Worm (Caenorhabditis elegans) whole organism, early embryonic: ENCODE data around the gene R107.2.

Experiments
- aly-1 ChIP-seq: sonication (generic microtip); optimal IDR thresholded peaks from 2 replicates; lab custom pipeline; 2016; ENCODE audit warnings: missing genetic modification characterization, missing compliant biosample characterization
- ama-1 ChIP-seq: fragments of 150-350 bp; optimal IDR thresholded peaks from 2 replicates; lab custom pipeline; 2014
- ets-7 ChIP-seq: sonication (generic microtip); optimal IDR thresholded peaks from 2 replicates; lab custom pipeline; 2016; ENCODE audit warnings: missing genotype, missing genetic modification characterization, missing compliant biosample characterization
- hmbx-1 ChIP-seq: sonication (generic microtip); optimal IDR thresholded peaks from 2 replicates; lab custom pipeline; 2016; ENCODE audit warnings: mild to moderate bottlenecking, missing genetic modification characterization, missing compliant biosample characterization
- hnd-1 ChIP-seq: sonication (generic microtip); optimal IDR thresholded peaks from 2 replicates; lab custom pipeline; 2016; ENCODE audit warnings: missing genetic modification characterization, missing compliant biosample characterization
- tra-4 ChIP-seq: sonication (generic microtip); optimal IDR thresholded peaks from 2 replicates; lab custom pipeline; 2017; ENCODE audit warnings: missing genetic modification characterization, missing compliant biosample characterization

- TF ChIP-seq ama-1 (lab: Kevin White, UChicago) (no peak), ets-7 (tag; lab: Kevin White, UChicago) (no peak), aly-1 (tag; lab: Kevin White, UChicago) (no peak), hmbx-1 (tag; lab: Kevin White, UChicago) (no peak), tra-4 (tag; lab: Kevin White, UChicago) (no peak), hnd-1 (no peak)
Measured at ce11 chrIII:9054414-9055147, 8.8 kb upstream of the R107.2 start, which contains the start of gene cls-2.
